Fruit fly (Drosophila melanogaster): Measurements from ENCODE around the gene CG4194.

Gene CG4194

dm6 chrX:2083109-2083508 is 14.7 kb downstream of the CG4194 start (continued):
- peak; percentile 86 for TF ChIP-seq CG2120 (GFP tag; optimal IDR thresholded peaks at IDR 0.05)
- no peak for TF ChIP-seq fru (optimal IDR thresholded peaks at IDR 0.05)
- peak; percentile 48; the same call in 2 of the 3 replicates for TF ChIP-seq B-H1 (GFP tag; IDR thresholded peaks at IDR 0.05)
- peak; percentile 12 to 36 for TF ChIP-seq Pdp1 (GFP tag; optimal IDR thresholded peaks at IDR 0.05)
- no peak for TF ChIP-seq tup (GFP tag; optimal IDR thresholded peaks at IDR 0.05)
- TF ChIP-seq kay (GFP tag; optimal IDR thresholded peaks at IDR 0.05): peak; percentile 16
- peak; percentile 18 for TF ChIP-seq Antp (GFP tag; optimal IDR thresholded peaks at IDR 0.05)
- no peak for TF ChIP-seq abd-A (tag; optimal IDR thresholded peaks at IDR 0.05)
- peak; percentile 46; the same call in 1 of the 2 replicates for TF ChIP-seq MBD-R2 (GFP tag; IDR thresholded peaks at IDR 0.05)
- TF ChIP-seq MESR4 (GFP tag; optimal IDR thresholded peaks at IDR 0.05): no peak
- TF ChIP-seq CG9215 (GFP tag; IDR thresholded peaks at IDR 0.05): peak; percentile 79
- TF ChIP-seq h (optimal IDR thresholded peaks at IDR 0.05): no peak
- no peak for TF ChIP-seq Dip2 (GFP tag; IDR thresholded peaks at IDR 0.05)
- peak; percentile 58 for TF ChIP-seq stc (GFP tag; IDR thresholded peaks at IDR 0.05)
- TF ChIP-seq CG6254 (GFP tag; optimal IDR thresholded peaks at IDR 0.05): no peak
- no peak for TF ChIP-seq CG31388 (GFP tag; optimal IDR thresholded peaks at IDR 0.05)
- TF ChIP-seq ro (GFP tag; IDR thresholded peaks at IDR 0.05): no peak
- no peak for TF ChIP-seq prd (optimal IDR thresholded peaks at IDR 0.05)
- TF ChIP-seq prd (GFP tag; IDR thresholded peaks at IDR 0.05): peak; percentile 75
- TF ChIP-seq CG10209 (GFP tag; optimal IDR thresholded peaks at IDR 0.05): peak; percentile 40
- TF ChIP-seq Hr39 (optimal IDR thresholded peaks at IDR 0.05): no peak
- no peak for TF ChIP-seq ATbp (GFP tag; optimal IDR thresholded peaks at IDR 0.05)
- peak; percentile 79 for TF ChIP-seq CG3281 (GFP tag; optimal IDR thresholded peaks at IDR 0.05)
- no peak for TF ChIP-seq usp (GFP tag; optimal IDR thresholded peaks at IDR 0.05)
- TF ChIP-seq Scr (GFP tag; IDR thresholded peaks at IDR 0.05; ENCODE audit: partially characterized antibody): no peak
- no peak for TF ChIP-seq maf-S (GFP tag; optimal IDR thresholded peaks at IDR 0.05)
- no peak for TF ChIP-seq CG8359 (GFP tag; optimal IDR thresholded peaks at IDR 0.05; ENCODE audit: borderline replicate concordance)
- no peak for TF ChIP-seq gcm (GFP tag; optimal IDR thresholded peaks at IDR 0.05)
- no peak for TF ChIP-seq tio (GFP tag; optimal IDR thresholded peaks at IDR 0.05)
- no peak for TF ChIP-seq pb (GFP tag; optimal IDR thresholded peaks at IDR 0.05)
- no peak for TF ChIP-seq hth (optimal IDR thresholded peaks at IDR 0.05)
- TF ChIP-seq HmgD (GFP tag; optimal IDR thresholded peaks at IDR 0.05): peak; percentile 36
- TF ChIP-seq Elba2 (GFP tag; optimal IDR thresholded peaks at IDR 0.05): no peak
- TF ChIP-seq wek (GFP tag; optimal IDR thresholded peaks at IDR 0.05): no peak
- TF ChIP-seq fd64A (GFP tag; optimal IDR thresholded peaks at IDR 0.05): no peak
- no peak for TF ChIP-seq Sox100B (GFP tag; optimal IDR thresholded peaks at IDR 0.05)
- peak; percentile 64 for TF ChIP-seq gro (GFP tag; optimal IDR thresholded peaks at IDR 0.05)
- peak; percentile 14 for TF ChIP-seq CG13894 (tag; optimal IDR thresholded peaks at IDR 0.05)
- no peak for TF ChIP-seq CG4617 (GFP tag; optimal IDR thresholded peaks at IDR 0.05; ENCODE audit: borderline replicate concordance)
- TF ChIP-seq D19B (GFP tag; optimal IDR thresholded peaks at IDR 0.05): peak; percentile 48
- no peak for TF ChIP-seq crp (GFP tag; optimal IDR thresholded peaks at IDR 0.05)
- no peak for TF ChIP-seq tll (GFP tag; optimal IDR thresholded peaks at IDR 0.05)
- TF ChIP-seq CG10565 (GFP tag; optimal IDR thresholded peaks at IDR 0.05): no peak
- TF ChIP-seq ap (GFP tag; IDR thresholded peaks at IDR 0.05): peak; percentile 26; the same call in 1 of the 2 replicates
- peak; percentile 71 for TF ChIP-seq row (GFP tag; IDR thresholded peaks at IDR 0.05)
- no peak for TF ChIP-seq ttk (GFP tag; IDR thresholded peaks at IDR 0.05)
- peak; percentile 88 for TF ChIP-seq CG12769 (tag; optimal IDR thresholded peaks at IDR 0.05)
- TF ChIP-seq CG10431 (GFP tag; optimal IDR thresholded peaks at IDR 0.05): no peak
- peak; percentile 37 for TF ChIP-seq B-H2 (GFP tag; optimal IDR thresholded peaks at IDR 0.05)
- peak; percentile 81 for TF ChIP-seq gsb (GFP tag; IDR thresholded peaks at IDR 0.05)
- TF ChIP-seq esg (GFP tag; conservative IDR thresholded peaks at IDR 0.05): peak; percentile 56
- 0 out of 2 replicates have a peak, but pooled peaks have one; percentile 20 for TF ChIP-seq dati (GFP tag; IDR thresholded peaks at IDR 0.05)
- no peak; the same call in 1 of the 2 replicates for TF ChIP-seq E2f2 (GFP tag; IDR thresholded peaks at IDR 0.05)
